Worm (Caenorhabditis elegans) whole organism, late embryonic: Measurements from ENCODE around the gene ifc-1.

Source experiments
- ama-1 ChIP-seq: fragments of 150-350 bp; optimal IDR thresholded peaks from 2 replicates; lab custom pipeline; 2014
- dve-1 ChIP-seq: sonication (generic microtip); optimal IDR thresholded peaks from 2 replicates; lab custom pipeline; 2017; ENCODE audit warnings: antibody characterized with exemption, mild to moderate bottlenecking, missing genetic modification characterization, missing compliant biosample characterization
- ets-4 ChIP-seq: sonication (generic microtip); optimal IDR thresholded peaks from 2 replicates; lab custom pipeline; 2016; ENCODE audit warnings: missing genetic modification characterization, missing compliant biosample characterization
- eyg-1 ChIP-seq: sonication (generic microtip); optimal IDR thresholded peaks from 2 replicates; lab custom pipeline; 2016; ENCODE audit warnings: missing genotype, missing genetic modification characterization, missing compliant biosample characterization
- lin-11 ChIP-seq: fragments of 200-800 bp; sonication (Bioruptor generic); optimal IDR thresholded peaks from 2 replicates; lab custom pipeline; 2018; ENCODE audit warnings: mild to moderate bottlenecking, missing genetic modification characterization, missing compliant biosample characterization
- mec-3 ChIP-seq: sonication (generic microtip); optimal IDR thresholded peaks from 2 replicates; lab custom pipeline; 2016; ENCODE audit warnings: borderline replicate concordance, missing genetic modification characterization, missing compliant biosample characterization
- pqm-1 ChIP-seq: sonication (generic microtip); optimal IDR thresholded peaks from 2 replicates; lab custom pipeline; 2016; ENCODE audit warnings: missing genetic modification characterization, missing compliant biosample characterization
- unc-3 ChIP-seq, 2 experiments: fragments of 200-800 bp in 1 of 2; sonication (Bioruptor generic) in 1 of 2; sonication (generic microtip) in 1 of 2; conservative IDR thresholded peaks in 1 of 2; optimal IDR thresholded peaks in 1 of 2; 2 replicates each; pipeline versions ENCODE4 v1.3.6 to Lab custom; 2016 to 2022; ENCODE audit warnings: missing compliant biosample characterization in 2 of 2, missing genetic modification characterization in 2 of 2, missing genetic modification reagents in 1 of 2
- unc-86 ChIP-seq: sonication (generic microtip); optimal IDR thresholded peaks from 2 replicates; lab custom pipeline; 2016; ENCODE audit warnings: missing genetic modification characterization, missing compliant biosample characterization

DNA sequence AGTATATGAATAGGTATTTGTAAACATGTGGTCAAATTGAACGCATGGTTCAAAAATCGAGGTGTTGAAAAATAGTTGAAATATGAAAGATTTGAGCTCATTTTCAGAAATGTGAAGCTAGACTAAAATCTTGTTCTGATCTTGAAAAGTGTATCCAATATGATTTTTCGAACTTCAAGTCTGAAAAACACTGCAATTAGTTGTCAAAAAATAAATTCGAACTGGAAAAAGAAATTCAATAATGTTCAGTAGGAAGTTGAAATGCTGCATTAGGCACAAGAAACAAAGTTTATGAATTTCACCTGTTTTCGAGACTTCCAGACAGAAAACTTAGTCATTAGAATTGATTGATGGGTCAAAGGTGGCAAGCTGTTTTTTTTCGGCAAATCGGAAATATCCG lies 19.7 kb upstream of the ifc-1 start, which contains the start of gene srh-270:
- no peak for TF ChIP-seq lin-11 (tag; lab: Kevin White, UChicago)
- no peak for TF ChIP-seq pqm-1 (tag; lab: Kevin White, UChicago)
- no peak for TF ChIP-seq ama-1 (lab: Kevin White, UChicago)
- no peak for TF ChIP-seq eyg-1
- no peak for TF ChIP-seq unc-3 (GFP tag; conservative IDR thresholded peaks at IDR 0.05; lab: Robert Waterston, UW)
- no peak for TF ChIP-seq unc-3 (tag; optimal IDR thresholded peaks at IDR 0.05; lab: Kevin White, UChicago)
- no peak for TF ChIP-seq mec-3 (tag; lab: Kevin White, UChicago)
- TF ChIP-seq dve-1 (tag; lab: Kevin White, UChicago) = no peak
- no peak for TF ChIP-seq ets-4 (tag; lab: Kevin White, UChicago)
- TF ChIP-seq unc-86 (tag; lab: Kevin White, UChicago) = no peak
